Worm (Caenorhabditis elegans) whole organism, L4/young adult: ENCODE data around the gene sup-36.

ENCODE experiments used
- dao-5 ChIP-seq: sonication (generic microtip); optimal IDR thresholded peaks from 2 replicates; lab custom pipeline; 2016; ENCODE audit warnings: missing genotype, missing genetic modification characterization, moderate library complexity, missing compliant biosample characterization
- him-1 ChIP-seq: sonication (generic microtip); optimal IDR thresholded peaks from 2 replicates; lab custom pipeline; 2016; ENCODE audit warnings: missing genotype, missing genetic modification reagents, missing genetic modification characterization, missing compliant biosample characterization

DNA sequence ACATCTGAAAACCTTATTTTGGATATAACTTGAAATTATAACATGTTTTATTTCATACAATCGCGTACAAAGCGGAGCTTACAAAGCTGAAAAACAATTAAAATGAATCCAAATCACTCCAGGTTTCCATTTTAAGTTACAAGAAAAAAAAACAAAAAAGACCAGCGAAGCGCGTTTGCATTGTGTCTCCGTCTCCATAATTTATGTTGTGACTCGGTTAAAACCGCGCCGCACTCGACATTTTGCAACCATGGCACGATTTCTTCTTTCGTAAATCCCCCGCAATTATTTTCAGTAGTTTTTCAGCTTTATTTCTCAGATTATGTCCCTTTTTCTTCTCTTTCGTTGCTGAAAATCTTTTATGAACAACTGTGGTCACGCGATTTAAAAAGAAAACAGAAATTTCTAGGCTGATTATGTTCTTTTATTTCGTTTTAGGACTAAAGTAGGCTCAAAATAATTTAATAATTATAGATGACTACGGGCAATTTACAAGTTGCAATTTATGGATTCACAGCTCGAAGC, 16.0 kb upstream of the sup-36 start, which contains the start of the genes F38A5.2 and dnj-11:
- peak; percentile 27 for TF ChIP-seq him-1 (tag; lab: Kevin White, UChicago)
- TF ChIP-seq dao-5 (tag; lab: Kevin White, UChicago), result no peak
